Worm (Caenorhabditis elegans) whole organism, mixed stage, embryonic: ENCODE data around the gene C24H12.1.
"Not testable (repeated sequence)": the region's sequence is repeated elsewhere in the genome, so short reads cannot be mapped to it uniquely, and the experiment has no call there.

Source experiments
- M03D4.4 ChIP-seq: sonication (generic microtip); optimal IDR thresholded peaks from 2 replicates; lab custom pipeline; 2017; ENCODE audit warnings: mild to moderate bottlenecking, missing genetic modification characterization, missing compliant biosample characterization
- bed-3 ChIP-seq: fragments of 200-800 bp; sonication (Bioruptor generic); optimal IDR thresholded peaks from 3 replicates; lab custom pipeline; 2018; ENCODE audit warnings: mild to moderate bottlenecking, missing genetic modification characterization, moderate library complexity, missing compliant biosample characterization
- cnd-1 ChIP-seq: fragments of 200-800 bp; sonication (Bioruptor generic); optimal IDR thresholded peaks from 2 replicates; lab custom pipeline; 2018; ENCODE audit warnings: mild to moderate bottlenecking, missing genetic modification characterization, missing compliant biosample characterization
- lin-13 ChIP-seq: fragments of 150-350 bp; optimal IDR thresholded peaks from 2 replicates; lab custom pipeline; 2014; ENCODE audit warnings: missing biosample characterization, missing genetic modification characterization
- pha-4 ChIP-seq: fragments of 150-350 bp; optimal IDR thresholded peaks from 2 replicates; lab custom pipeline; 2018; ENCODE audit warnings: missing biosample characterization, missing genetic modification reagents, missing genetic modification characterization
- ztf-11 ChIP-seq: fragments of 150-350 bp; optimal IDR thresholded peaks from 2 replicates; lab custom pipeline; 2014; ENCODE audit warnings: missing biosample characterization, missing genetic modification characterization

- TF ChIP-seq cnd-1; bed-3; pha-4 (tag; lab: Kevin White, UChicago); ztf-11 (tag; lab: Kevin White, UChicago); lin-13 (tag; lab: Kevin White, UChicago); M03D4.4 (tag; lab: Kevin White, UChicago): not testable (repeated sequence)
Observed at ce11 chrII:454646-455045, 13.4 kb downstream of the C24H12.1 start, which contains the start of gene W10D9.1.
